Worm (Caenorhabditis elegans): ENCODE results near the gene idi-1.

idi-1 gene

DNA sequence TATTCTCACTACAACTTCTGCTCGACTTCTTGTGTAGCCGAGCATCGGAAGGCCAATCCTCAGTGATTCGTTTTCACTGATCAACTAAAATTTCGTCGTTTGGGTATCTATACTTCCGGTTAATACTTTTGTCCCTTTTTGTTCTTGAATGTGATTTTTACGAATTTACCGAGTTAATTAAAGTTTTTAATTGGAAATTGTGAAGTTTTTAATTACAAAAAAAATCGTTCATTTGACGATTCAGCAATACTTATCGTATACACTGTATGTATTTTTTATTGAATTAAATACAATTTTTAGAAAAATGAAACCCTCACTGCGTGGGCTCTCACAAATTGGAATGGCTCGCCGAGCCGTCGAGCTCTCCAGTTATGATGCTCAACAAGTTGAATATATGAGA, at the start of gene idi-1:
Gene idi-1 (plus strand): TSS at position 301 of the 400 bp plus-strand sequence.
- no peak for TF ChIP-seq lsy-2 (tag; optimal IDR thresholded peaks at IDR 0.05)

DNA sequence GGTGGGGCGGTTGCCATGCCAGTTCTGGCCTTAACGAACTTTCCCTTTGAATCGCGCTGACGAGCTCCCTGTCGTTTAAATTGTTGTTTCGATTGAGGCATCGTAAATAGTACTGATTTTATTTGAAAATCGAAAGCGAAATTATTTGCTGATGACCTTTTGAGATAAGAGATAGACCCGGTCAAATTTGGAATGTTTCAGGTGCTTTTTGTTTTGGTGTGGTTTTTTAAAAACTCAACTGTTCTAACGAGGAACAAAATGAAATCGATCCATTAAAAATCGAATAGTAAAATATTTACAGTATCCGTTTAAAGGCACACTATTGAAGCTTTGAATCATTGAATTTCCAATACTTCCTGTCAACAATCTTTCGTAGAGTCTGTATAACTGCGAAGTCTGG, 48.7 kb upstream of the idi-1 start, which contains the start of gene K12H4.6:
Gene K12H4.6 (minus strand): TSS at position 101 of the 400 bp plus-strand sequence.
- no peak for TF ChIP-seq fos-1 (tag; optimal IDR thresholded peaks at IDR 0.05)
- TF ChIP-seq ama-1 (optimal IDR thresholded peaks at IDR 0.05) = no peak
- no peak for TF ChIP-seq nhr-12 (tag; optimal IDR thresholded peaks at IDR 0.05)
- no peak for TF ChIP-seq ceh-16 (tag; optimal IDR thresholded peaks at IDR 0.05)
- no peak for TF ChIP-seq nhr-6 (tag; optimal IDR thresholded peaks at IDR 0.05)
- no peak for TF ChIP-seq nhr-10 (tag; optimal IDR thresholded peaks at IDR 0.05)
- no peak for TF ChIP-seq crh-2 (tag; optimal IDR thresholded peaks at IDR 0.05)
- no peak for TF ChIP-seq R02D3.7 (tag; optimal IDR thresholded peaks at IDR 0.05)
- TF ChIP-seq nhr-77 (tag; optimal IDR thresholded peaks at IDR 0.05) = no peak
- no peak for TF ChIP-seq unc-39 (tag; optimal IDR thresholded peaks at IDR 0.05)
- TF ChIP-seq blmp-1 (tag; optimal IDR thresholded peaks at IDR 0.05; ENCODE audit: insufficient read depth) = no peak
- TF ChIP-seq nhr-11 (tag; optimal IDR thresholded peaks at IDR 0.05) = no peak
- TF ChIP-seq gmeb-1 (tag; optimal IDR thresholded peaks at IDR 0.05) = no peak
- no peak for TF ChIP-seq elt-1 (tag; optimal IDR thresholded peaks at IDR 0.05)
- TF ChIP-seq nhr-237 (tag; optimal IDR thresholded peaks at IDR 0.05) = no peak
- TF ChIP-seq lin-39 (tag; optimal IDR thresholded peaks at IDR 0.05) = no peak
- TF ChIP-seq snpc-4 (tag; optimal IDR thresholded peaks at IDR 0.05) = no peak
- TF ChIP-seq skn-1 (tag; optimal IDR thresholded peaks at IDR 0.05) = no peak
- no peak for TF ChIP-seq ztf-4 (tag; optimal IDR thresholded peaks at IDR 0.05)

DNA sequence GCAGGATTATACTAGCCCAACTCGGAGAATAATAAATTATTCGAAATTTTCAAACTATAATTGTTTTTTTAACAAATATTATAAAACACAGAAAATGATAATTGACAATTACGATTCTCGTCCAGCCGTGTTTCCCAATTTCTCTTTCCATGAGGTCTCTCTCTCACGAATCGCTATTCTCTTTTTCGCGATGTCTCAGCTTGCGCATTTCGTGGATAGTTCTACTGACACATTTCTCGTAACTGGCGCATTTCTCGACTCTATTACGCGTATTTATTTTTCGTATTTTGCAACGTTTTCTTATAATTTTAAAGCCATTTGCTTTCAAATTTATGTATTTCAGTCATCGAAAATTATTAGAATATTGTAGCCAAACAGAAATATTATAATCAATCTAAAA, 47.7 kb upstream of the idi-1 start:
- TF ChIP-seq lsy-2 (tag; optimal IDR thresholded peaks at IDR 0.05) = peak; percentile 92 to 98
- TF ChIP-seq sem-4 (tag; optimal IDR thresholded peaks at IDR 0.05) = peak; percentile 96
- TF ChIP-seq ztf-4 (tag; optimal IDR thresholded peaks at IDR 0.05) = peak; percentile 97
- no peak for TF ChIP-seq aly-2 (tag; optimal IDR thresholded peaks at IDR 0.05)
- peak; percentile 81 for TF ChIP-seq ZK546.5 (tag; optimal IDR thresholded peaks at IDR 0.05)
- peak; percentile 85 for TF ChIP-seq snpc-4 (tag; optimal IDR thresholded peaks at IDR 0.05)
- peak; percentile 71 for TF ChIP-seq nhr-237 (tag; optimal IDR thresholded peaks at IDR 0.05)
- TF ChIP-seq ztf-1 (GFP tag; conservative IDR thresholded peaks at IDR 0.05) = no peak
- no peak for TF ChIP-seq elt-3 (tag; optimal IDR thresholded peaks at IDR 0.05)
- no peak for TF ChIP-seq unc-62 (GFP tag; optimal IDR thresholded peaks at IDR 0.05)
- peak; percentile 95 for TF ChIP-seq Y55F3AM.14 (GFP tag; optimal IDR thresholded peaks at IDR 0.05)
- TF ChIP-seq nhr-6 (tag; optimal IDR thresholded peaks at IDR 0.05) = peak; percentile 98
- TF ChIP-seq blmp-1 (tag; optimal IDR thresholded peaks at IDR 0.05; ENCODE audit: insufficient read depth) = peak; percentile 65
- no peak for TF ChIP-seq ceh-16 (tag; optimal IDR thresholded peaks at IDR 0.05)
- peak; percentile 99 for TF ChIP-seq fos-1 (tag; optimal IDR thresholded peaks at IDR 0.05)
- TF ChIP-seq lin-13 (GFP tag; optimal IDR thresholded peaks at IDR 0.05) = peak; percentile 98
- TF ChIP-seq elt-1 (tag; optimal IDR thresholded peaks at IDR 0.05) = no peak
- TF ChIP-seq nhr-77 (tag; optimal IDR thresholded peaks at IDR 0.05) = peak; percentile 89
- TF ChIP-seq zag-1 (tag; optimal IDR thresholded peaks at IDR 0.05) = peak; percentile 99
- TF ChIP-seq sma-3 (GFP tag; optimal IDR thresholded peaks at IDR 0.05) = peak; percentile 99
- TF ChIP-seq R02D3.7 (tag; optimal IDR thresholded peaks at IDR 0.05) = peak; percentile 62
- TF ChIP-seq C34F6.9 (tag; optimal IDR thresholded peaks at IDR 0.05) = peak; percentile 99
- TF ChIP-seq skn-1 (tag; optimal IDR thresholded peaks at IDR 0.05) = peak; percentile 84
- TF ChIP-seq egl-27 (tag; optimal IDR thresholded peaks at IDR 0.05) = peak; percentile 93
- peak; percentile 100 for TF ChIP-seq unc-55 (GFP tag; optimal IDR thresholded peaks at IDR 0.05)
- peak; percentile 99 for TF ChIP-seq crh-2 (tag; optimal IDR thresholded peaks at IDR 0.05)
- TF ChIP-seq ama-1 (optimal IDR thresholded peaks at IDR 0.05) = peak; percentile 65
- TF ChIP-seq ceh-82 (tag; optimal IDR thresholded peaks at IDR 0.05) = peak; percentile 96
- peak; percentile 98 for TF ChIP-seq F13H6.1 (tag; optimal IDR thresholded peaks at IDR 0.05)
- TF ChIP-seq dmd-4 (tag; optimal IDR thresholded peaks at IDR 0.05) = no peak
- TF ChIP-seq sma-9 (GFP tag; optimal IDR thresholded peaks at IDR 0.05) = peak; percentile 95
- no peak for TF ChIP-seq sma-9 (tag; optimal IDR thresholded peaks at IDR 0.05)
- peak; percentile 92 for TF ChIP-seq gmeb-1 (tag; optimal IDR thresholded peaks at IDR 0.05)
- no peak for TF ChIP-seq mbf-1 (tag; optimal IDR thresholded peaks at IDR 0.05)
- peak; percentile 93 for TF ChIP-seq mab-5 (tag; optimal IDR thresholded peaks at IDR 0.05)
- TF ChIP-seq nhr-23 (tag; optimal IDR thresholded peaks at IDR 0.05) = no peak
- peak; percentile 93 for TF ChIP-seq nhr-21 (tag; optimal IDR thresholded peaks at IDR 0.05)
- no peak for TF ChIP-seq peb-1 (tag; optimal IDR thresholded peaks at IDR 0.05)
- TF ChIP-seq lin-11 (tag; optimal IDR thresholded peaks at IDR 0.05) = peak; percentile 95
- peak; percentile 81 for TF ChIP-seq nhr-10 (tag; optimal IDR thresholded peaks at IDR 0.05)
- no peak for TF ChIP-seq alr-1 (tag; optimal IDR thresholded peaks at IDR 0.05)
- TF ChIP-seq nhr-12 (tag; optimal IDR thresholded peaks at IDR 0.05) = peak; percentile 28
- TF ChIP-seq mdl-1 (tag; optimal IDR thresholded peaks at IDR 0.05) = peak in 1 of 2 experiments; percentile 90
- TF ChIP-seq unc-39 (tag; optimal IDR thresholded peaks at IDR 0.05) = peak; percentile 68
- TF ChIP-seq ztf-11 (tag; optimal IDR thresholded peaks at IDR 0.05) = peak; percentile 66
- TF ChIP-seq nhr-129 (tag; optimal IDR thresholded peaks at IDR 0.05) = peak; percentile 100
- peak; percentile 86 for TF ChIP-seq nhr-11 (tag; optimal IDR thresholded peaks at IDR 0.05)
- TF ChIP-seq lin-39 (tag; optimal IDR thresholded peaks at IDR 0.05) = peak; percentile 98
